Fruit fly (Drosophila melanogaster): Measurements from ENCODE around the gene Hpr1.

Hpr1 gene

DNA sequence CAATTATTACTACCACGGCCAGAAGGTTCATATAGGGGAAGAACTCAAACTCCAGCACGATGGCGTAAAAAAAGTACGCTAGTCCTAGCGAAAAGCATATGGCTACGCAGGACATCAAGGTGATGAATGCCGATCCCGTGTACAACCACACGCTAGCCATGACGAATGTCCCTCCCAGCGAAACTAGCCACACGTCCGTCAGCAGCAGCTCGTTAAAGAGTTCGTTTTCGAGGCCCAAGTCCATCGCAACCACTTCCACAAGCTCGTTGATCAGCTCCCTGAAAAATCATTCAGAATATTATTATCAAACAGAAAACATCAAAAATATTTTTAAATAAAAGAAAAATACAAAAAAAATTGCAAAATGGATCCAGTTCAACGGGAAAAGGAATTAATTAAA lies 31.8 kb upstream of the Hpr1 start, which contains the start of gene CG34287:
CG34287 (plus strand) TSS at position 301 of the 400 bp plus-strand sequence.
- no peak for TF ChIP-seq Hr38 (GFP tag; optimal IDR thresholded peaks at IDR 0.05)
- TF ChIP-seq Ets96B (tag; optimal IDR thresholded peaks at IDR 0.05), result no peak
- TF ChIP-seq ss (GFP tag; optimal IDR thresholded peaks at IDR 0.05), result no peak
- TF ChIP-seq CG1621 (tag; optimal IDR thresholded peaks at IDR 0.05), result no peak

DNA sequence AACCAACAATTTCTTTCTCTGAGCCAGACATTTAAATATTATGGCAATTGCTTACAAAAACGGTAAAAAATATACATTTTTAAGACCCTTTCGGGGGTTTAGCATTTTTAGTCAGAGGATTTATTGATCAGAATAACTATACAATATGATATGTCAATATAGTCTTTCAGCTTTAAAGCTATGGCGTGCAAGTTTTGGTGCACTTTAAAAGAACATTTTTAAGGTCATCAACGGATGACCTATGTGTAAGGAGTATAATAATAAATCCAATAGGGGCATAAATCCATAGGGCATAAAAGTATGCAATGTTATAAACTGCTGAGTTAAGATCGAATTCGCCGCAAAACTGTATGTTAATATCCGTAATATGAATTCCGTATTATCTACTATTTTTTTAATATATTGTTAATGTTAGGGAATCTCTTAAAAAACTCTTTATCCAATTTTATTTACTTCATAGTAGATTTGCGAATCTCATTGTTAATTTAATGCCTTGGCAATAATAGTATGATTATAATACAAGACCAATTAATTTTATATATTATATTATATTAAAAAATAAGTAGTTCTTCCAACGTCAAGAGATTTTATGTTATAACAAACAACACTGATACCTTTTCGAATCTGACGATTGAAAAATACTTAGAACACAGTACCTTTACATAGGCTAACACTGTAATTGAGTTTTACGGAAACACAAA lies 25.5 kb upstream of the Hpr1 start, which contains the start of gene CG14676:
CG14676 (plus strand) TSS at position 651 of the 701 bp plus-strand sequence.
- TF ChIP-seq Hr4 (GFP tag; optimal IDR thresholded peaks at IDR 0.05) (no peak), Eip78C (GFP tag) (no peak), svp (GFP tag) (peak; percentile 93), CG3032 (tag; optimal IDR thresholded peaks at IDR 0.05) (no peak)

DNA sequence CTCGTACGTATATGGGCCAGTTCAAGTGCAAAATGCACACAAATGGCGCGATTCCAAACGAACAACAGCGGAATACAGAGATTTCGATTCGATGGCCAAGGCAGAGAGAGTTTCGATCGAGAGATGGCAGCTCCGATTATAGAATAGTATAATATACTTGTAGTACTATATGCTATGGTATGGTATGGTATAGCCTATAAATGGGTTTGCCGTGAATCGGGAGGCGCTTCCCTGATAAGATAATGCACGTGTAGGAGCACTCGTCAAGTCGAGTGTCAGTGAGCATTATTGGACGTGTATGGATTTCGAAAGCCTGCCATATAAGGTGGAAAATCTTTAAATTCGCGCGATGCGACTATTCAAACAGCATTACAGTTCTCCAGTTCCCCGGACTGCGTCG lies 22.3 kb upstream of the Hpr1 start:
- TF ChIP-seq svp (GFP tag) (peak; percentile 88), CG8319 (GFP tag; optimal IDR thresholded peaks at IDR 0.05) (no peak)

DNA sequence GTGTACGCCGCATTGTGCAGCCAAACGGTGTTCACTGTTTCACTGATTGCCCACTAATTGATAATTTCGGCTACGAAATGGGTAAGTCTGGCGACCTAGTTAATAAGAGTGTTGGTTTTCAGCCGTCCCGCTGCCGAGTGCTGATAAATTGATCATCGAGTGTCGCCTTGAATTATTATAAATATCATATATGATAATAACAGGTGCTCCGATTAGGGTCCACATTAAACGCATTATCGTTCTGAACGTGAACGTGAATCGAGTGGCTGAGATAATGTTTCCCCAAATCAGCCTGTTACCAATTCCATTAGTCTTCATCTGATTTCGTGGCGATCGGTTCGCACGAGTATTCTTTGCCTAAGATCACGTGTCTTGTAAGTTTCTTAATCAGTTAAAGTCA lies 20.1 kb upstream of the Hpr1 start:
- TF ChIP-seq topi (GFP tag; optimal IDR thresholded peaks at IDR 0.05) (no peak), vri (GFP tag; optimal IDR thresholded peaks at IDR 0.05) (peak; percentile 21), Sox102F (GFP tag; optimal IDR thresholded peaks at IDR 0.05) (no peak), Eip93F (GFP tag; optimal IDR thresholded peaks at IDR 0.05) (no peak)

DNA sequence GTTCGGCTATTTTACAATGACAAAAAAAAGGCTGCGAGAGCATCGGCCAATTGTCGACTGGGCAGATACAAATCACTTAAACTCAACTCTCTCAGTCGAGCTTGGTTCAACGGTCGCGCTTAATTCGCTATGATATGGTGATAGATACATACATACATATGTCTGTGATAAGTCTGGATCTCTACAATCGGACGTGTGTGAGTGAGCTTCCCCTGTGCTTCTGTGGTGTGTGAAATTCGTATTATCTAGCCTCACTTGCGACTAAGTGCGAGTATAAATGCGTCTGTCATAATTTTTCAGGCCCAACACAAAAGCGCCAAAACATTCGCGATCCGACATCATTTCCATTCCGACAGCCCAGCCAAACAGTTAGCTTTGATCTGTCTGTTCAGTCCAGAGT lies 19.6 kb upstream of the Hpr1 start, which contains the start of gene CG1213:
CG1213 (plus strand) TSS at position 301 of the 400 bp plus-strand sequence.
- TF ChIP-seq CG3919 (GFP tag; optimal IDR thresholded peaks at IDR 0.05) (no peak), CG34406 (GFP tag; optimal IDR thresholded peaks at IDR 0.05) (no peak), ss (GFP tag; optimal IDR thresholded peaks at IDR 0.05) (no peak), eg (GFP tag; IDR thresholded peaks at IDR 0.05) (no peak)

DNA sequence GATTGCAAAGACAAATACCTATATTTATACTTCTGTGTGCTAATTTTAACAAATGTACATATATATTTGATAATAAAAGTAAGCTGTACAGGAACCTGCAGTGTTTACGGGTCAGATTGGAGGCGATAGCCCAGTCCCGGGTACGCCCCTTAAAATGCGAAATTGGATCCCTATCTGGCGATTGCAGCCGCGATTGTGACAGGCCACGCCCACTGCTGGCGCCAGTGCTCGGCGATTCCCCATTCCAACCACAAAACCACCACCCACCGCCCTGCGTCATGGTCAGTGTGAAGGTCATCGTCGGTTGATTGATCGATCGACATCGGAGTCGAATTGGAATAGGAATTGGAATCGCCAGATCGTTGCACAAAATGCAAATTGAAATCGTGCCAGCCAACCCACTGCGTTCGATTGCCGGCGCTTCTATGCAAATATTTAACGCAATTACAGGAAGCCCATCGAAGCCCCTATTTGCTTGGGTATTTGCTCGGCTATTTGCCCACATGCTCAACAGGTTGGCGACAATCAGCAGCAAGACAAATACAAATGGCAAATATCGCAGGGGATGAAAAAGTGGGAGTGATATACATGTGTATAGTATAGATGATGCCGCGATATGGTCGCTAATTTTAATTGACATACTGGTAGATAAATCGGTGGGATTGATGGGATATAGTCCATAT lies 17.6 kb upstream of the Hpr1 start:
- TF ChIP-seq dsx (GFP tag; optimal IDR thresholded peaks at IDR 0.05; ENCODE audit: poor library complexity, severe bottlenecking) (no peak), CG10631 (GFP tag; optimal IDR thresholded peaks at IDR 0.05) (peak; percentile 41), Eip75B (GFP tag; optimal IDR thresholded peaks at IDR 0.05) (peak; percentile 18), CG9139 (GFP tag; optimal IDR thresholded peaks at IDR 0.05) (no peak), CG10669 (GFP tag; optimal IDR thresholded peaks at IDR 0.05) (peak; percentile 52), Eip78C (GFP tag) (peak; percentile 83), Sox102F (GFP tag; optimal IDR thresholded peaks at IDR 0.05) (no peak), fd85E (GFP tag; optimal IDR thresholded peaks at IDR 0.05) (no peak), CG3032 (tag; optimal IDR thresholded peaks at IDR 0.05) (peak; percentile 19), CG1621 (tag; optimal IDR thresholded peaks at IDR 0.05) (no peak), CG4318 (GFP tag; optimal IDR thresholded peaks at IDR 0.05) (peak; percentile 21), CG34406 (GFP tag; optimal IDR thresholded peaks at IDR 0.05) (peak; percentile 19), CG6163 (GFP tag; IDR thresholded peaks at IDR 0.05) (no peak; the same call in 2 of the 3 replicates), spab (GFP tag; optimal IDR thresholded peaks at IDR 0.05) (peak; percentile 35), fkh (GFP tag; optimal IDR thresholded peaks at IDR 0.05) (peak; percentile 41), CG31627 (GFP tag; optimal IDR thresholded peaks at IDR 0.05) (no peak), svp (GFP tag) (peak; percentile 91), achi (GFP tag; optimal IDR thresholded peaks at IDR 0.05) (peak; percentile 2), CG32006 (GFP tag; optimal IDR thresholded peaks at IDR 0.05) (no peak), esn (GFP tag; optimal IDR thresholded peaks at IDR 0.05) (peak; percentile 14), Sox15 (GFP tag; optimal IDR thresholded peaks at IDR 0.05) (no peak), CG3919 (GFP tag; optimal IDR thresholded peaks at IDR 0.05) (peak; percentile 47), CG11762 (GFP tag; optimal IDR thresholded peaks at IDR 0.05; ENCODE audit: insufficient read depth) (peak; percentile 13), topi (GFP tag; optimal IDR thresholded peaks at IDR 0.05) (no peak), acj6 (GFP tag; optimal IDR thresholded peaks at IDR 0.05) (peak; percentile 31), Sox14 (GFP tag; optimal IDR thresholded peaks at IDR 0.05) (no peak), Met (GFP tag; optimal IDR thresholded peaks at IDR 0.05) (no peak), Smox (GFP tag; optimal IDR thresholded peaks at IDR 0.05) (no peak), CG8319 (GFP tag; optimal IDR thresholded peaks at IDR 0.05) (no peak), salr (GFP tag; optimal IDR thresholded peaks at IDR 0.05) (peak in 1 of 2 experiments; percentile 54), lz (GFP tag; optimal IDR thresholded peaks at IDR 0.05) (no peak)

All from whole organism, prepupa.